Worm (Caenorhabditis elegans) whole organism, L3 larva: ENCODE measurements around the gene R05G6.4.

Experiments
- ama-1 ChIP-seq: fragments of 150-350 bp; optimal IDR thresholded peaks from 2 replicates; lab custom pipeline; 2018
- ceh-16 ChIP-seq: sonication (generic microtip); optimal IDR thresholded peaks from 2 replicates; lab custom pipeline; 2017; ENCODE audit warnings: missing biosample characterization, missing genetic modification characterization
- ceh-9 ChIP-seq: sonication (generic microtip); optimal IDR thresholded peaks from 2 replicates; lab custom pipeline; 2018; ENCODE audit warnings: missing biosample characterization, missing genetic modification characterization
- daf-12 ChIP-seq: fragments of 150-350 bp; optimal IDR thresholded peaks from 2 replicates; lab custom pipeline; 2014; ENCODE audit warnings: missing biosample characterization, missing genetic modification reagents, missing genetic modification characterization
- egl-27 ChIP-seq: sonication (generic microtip); optimal IDR thresholded peaks from 4 replicates; lab custom pipeline; 2017; ENCODE audit warnings: missing biosample characterization, missing genetic modification reagents, missing genetic modification characterization
- fos-1 ChIP-seq: fragments of 150-350 bp; optimal IDR thresholded peaks from 2 replicates; lab custom pipeline; 2014; ENCODE audit warnings: missing biosample characterization, missing genetic modification characterization
- mml-1 ChIP-seq: fragments of 150-350 bp; sonication (generic microtip); optimal IDR thresholded peaks from 3 replicates; lab custom pipeline; 2014; ENCODE audit warnings: missing biosample characterization, missing genetic modification characterization
- nfya-1 ChIP-seq: sonication (generic microtip); optimal IDR thresholded peaks from 2 replicates; lab custom pipeline; 2017; ENCODE audit warnings: missing genetic modification characterization, mild to moderate bottlenecking, missing compliant biosample characterization, antibody characterized with exemption, moderate library complexity; ENCODE audit not compliant: insufficient read depth
- nhr-76 ChIP-seq: fragments of 150-350 bp; sonication (generic microtip); optimal IDR thresholded peaks from 5 replicates; lab custom pipeline; 2014; ENCODE audit warnings: missing biosample characterization, missing genetic modification characterization
- skn-1 ChIP-seq: fragments of 150-350 bp; optimal IDR thresholded peaks from 2 replicates; lab custom pipeline; 2014; ENCODE audit warnings: missing biosample characterization, missing genetic modification characterization
- unc-39 ChIP-seq: sonication (generic microtip); optimal IDR thresholded peaks from 4 replicates; lab custom pipeline; 2017; ENCODE audit warnings: missing biosample characterization, missing genetic modification characterization
- unc-62 ChIP-seq: fragments of 150-350 bp; sonication (generic microtip); optimal IDR thresholded peaks from 4 replicates; lab custom pipeline; 2014; ENCODE audit warnings: missing biosample characterization, missing genetic modification reagents, missing genetic modification characterization
- zag-1 ChIP-seq: fragments of 150-350 bp; optimal IDR thresholded peaks from 2 replicates; lab custom pipeline; 2014; ENCODE audit warnings: missing biosample characterization, missing genetic modification characterization

ce11 chrIV:7552100-7552499 is 39.1 kb downstream of the R05G6.4 start:
- TF ChIP-seq ama-1 (lab: Kevin White, UChicago): no peak
- no peak for TF ChIP-seq skn-1 (tag; lab: Kevin White, UChicago)
- TF ChIP-seq unc-39 (tag; lab: Kevin White, UChicago): no peak
- no peak for TF ChIP-seq ceh-16
- TF ChIP-seq nfya-1 (tag; lab: Kevin White, UChicago): no peak
- TF ChIP-seq daf-12 (tag; lab: Kevin White, UChicago): no peak
- no peak for TF ChIP-seq egl-27
- no peak for TF ChIP-seq unc-62 (GFP tag; lab: Kevin White, UChicago)
- no peak for TF ChIP-seq fos-1
- TF ChIP-seq nhr-76 (tag; lab: Kevin White, UChicago): no peak
- TF ChIP-seq ceh-9 (tag; lab: Kevin White, UChicago): no peak
- no peak for TF ChIP-seq mml-1
- no peak for TF ChIP-seq zag-1 (tag; lab: Kevin White, UChicago)
